Fruit fly (Drosophila melanogaster) whole organism, prepupa: ENCODE results near the gene BNIP3.

Experiments used
- Blimp-1 ChIP-seq: fragments of 200-800 bp; sonication (Bioruptor generic); optimal IDR thresholded peaks from 3 replicates; lab custom pipeline; 2017; ENCODE audit warnings: missing biosample characterization, missing genetic modification characterization, mild to moderate bottlenecking, moderate library complexity, missing genetic modification reagents
- CG10631 ChIP-seq: fragments of 200-800 bp; sonication (Bioruptor generic); optimal IDR thresholded peaks from 2 replicates; lab custom pipeline; 2016; ENCODE audit warnings: missing biosample characterization, missing genetic modification characterization
- CG10669 ChIP-seq: fragments of 200-800 bp; sonication (Bioruptor generic); optimal IDR thresholded peaks from 3 replicates; lab custom pipeline; 2018; ENCODE audit warnings: missing biosample characterization, mild to moderate bottlenecking, missing genetic modification characterization, moderate library complexity
- CG11294 ChIP-seq: fragments of 200-800 bp; sonication (Bioruptor generic); IDR thresholded peaks from 2 replicates; pipeline ENCODE4 v1.3.6; 2022; ENCODE audit warnings: missing biosample characterization, missing genetic modification characterization
- CG15336 ChIP-seq: fragments of 200-800 bp; sonication (Bioruptor generic); IDR thresholded peaks from 2 replicates; pipeline ENCODE4 v1.3.6; 2022; ENCODE audit warnings: missing biosample characterization, missing genetic modification characterization
- CG32006 ChIP-seq: fragments of 200-800 bp; sonication (Bioruptor generic); optimal IDR thresholded peaks from 3 replicates; lab custom pipeline; 2017; ENCODE audit warnings: missing biosample characterization, mild to moderate bottlenecking, missing genetic modification characterization
- CG4318 ChIP-seq: fragments of 200-800 bp; sonication (Bioruptor generic); optimal IDR thresholded peaks from 3 replicates; lab custom pipeline; 2017; ENCODE audit warnings: missing biosample characterization, mild to moderate bottlenecking, missing genetic modification characterization
- CG6276 ChIP-seq: fragments of 200-800 bp; sonication (Bioruptor generic); optimal IDR thresholded peaks from 2 replicates; lab custom pipeline; 2017; ENCODE audit warnings: missing biosample characterization, mild to moderate bottlenecking, missing genetic modification characterization
- CG6808 ChIP-seq: fragments of 200-800 bp; sonication (Bioruptor generic); optimal IDR thresholded peaks from 3 replicates; lab custom pipeline; 2017; ENCODE audit warnings: missing biosample characterization, missing genetic modification characterization, mild to moderate bottlenecking, moderate library complexity, missing genetic modification reagents
- CG7368 ChIP-seq: fragments of 200-800 bp; sonication (Bioruptor generic); optimal IDR thresholded peaks from 3 replicates; lab custom pipeline; 2016; ENCODE audit warnings: missing biosample characterization, missing genetic modification characterization
- CG8119 ChIP-seq: fragments of 200-800 bp; sonication (Bioruptor generic); IDR thresholded peaks from 3 replicates; pipeline ENCODE4 v1.3.6; 2022; ENCODE audit warnings: missing biosample characterization, missing genetic modification characterization
- CG8632 ChIP-seq: fragments of 200-800 bp; sonication (Bioruptor generic); optimal IDR thresholded peaks from 3 replicates; lab custom pipeline; 2016; ENCODE audit warnings: missing biosample characterization, missing genetic modification characterization
- CG9139 ChIP-seq: fragments of 200-800 bp; sonication (Bioruptor generic); optimal IDR thresholded peaks from 3 replicates; lab custom pipeline; 2017; ENCODE audit warnings: missing biosample characterization, mild to moderate bottlenecking, missing genetic modification characterization
- Eip78C ChIP-seq: fragments of 200-800 bp; sonication (Bioruptor generic); peaks from one replicate; lab custom pipeline; 2016; ENCODE audit warnings: missing biosample characterization, missing genetic modification characterization
- Eip93F ChIP-seq: fragments of 200-800 bp; sonication (Bioruptor generic); optimal IDR thresholded peaks from 2 replicates; lab custom pipeline; 2016; ENCODE audit warnings: missing biosample characterization, mild to moderate bottlenecking, missing genetic modification characterization
- Ets21C ChIP-seq: fragments of 200-800 bp; sonication (Bioruptor generic); optimal IDR thresholded peaks from 3 replicates; lab custom pipeline; 2016; ENCODE audit warnings: missing biosample characterization, missing genetic modification characterization
- Gug ChIP-seq: fragments of 200-800 bp; sonication (Bioruptor generic); IDR thresholded peaks from 2 replicates; pipeline ENCODE4 v1.3.6; 2022; ENCODE audit warnings: missing biosample characterization, missing genetic modification characterization
- Hr38 ChIP-seq: sonication (Bioruptor generic); optimal IDR thresholded peaks from 2 replicates; lab custom pipeline; 2016; ENCODE audit warnings: missing biosample characterization, missing genetic modification characterization
- Hr39 ChIP-seq: fragments of 200-800 bp; sonication (Bioruptor generic); optimal IDR thresholded peaks from 2 replicates; lab custom pipeline; 2016; ENCODE audit warnings: missing biosample characterization, missing genetic modification characterization
- Hr4 ChIP-seq: fragments of 200-800 bp; sonication (Bioruptor generic); optimal IDR thresholded peaks from 3 replicates; lab custom pipeline; 2016; ENCODE audit warnings: missing biosample characterization, missing genetic modification characterization
- Smox ChIP-seq: fragments of 200-800 bp; sonication (Bioruptor generic); optimal IDR thresholded peaks from 3 replicates; lab custom pipeline; 2016; ENCODE audit warnings: missing biosample characterization, missing genetic modification characterization
- Sox102F ChIP-seq: fragments of 200-800 bp; sonication (Bioruptor generic); optimal IDR thresholded peaks from 2 replicates; lab custom pipeline; 2016; ENCODE audit warnings: missing biosample characterization, mild to moderate bottlenecking, missing genetic modification characterization
- achi ChIP-seq: fragments of 200-800 bp; sonication (Bioruptor generic); optimal IDR thresholded peaks from 3 replicates; lab custom pipeline; 2016; ENCODE audit warnings: missing biosample characterization, missing genetic modification characterization
- dac ChIP-seq: fragments of 200-800 bp; sonication (Bioruptor generic); optimal IDR thresholded peaks from 2 replicates; lab custom pipeline; 2017; ENCODE audit warnings: missing biosample characterization, mild to moderate bottlenecking, missing genetic modification characterization
- dsx ChIP-seq: fragments of 200-800 bp; optimal IDR thresholded peaks from 3 replicates; lab custom pipeline; 2019; ENCODE audit warnings: missing biosample characterization, mild to moderate bottlenecking, missing genetic modification characterization, moderate library complexity; ENCODE audit not compliant: poor library complexity, severe bottlenecking
- eg ChIP-seq: fragments of 200-800 bp; sonication (Bioruptor generic); IDR thresholded peaks from 3 replicates; pipeline ENCODE4 v1.3.6; 2022; ENCODE audit warnings: missing biosample characterization, missing genetic modification characterization
- esn ChIP-seq: fragments of 200-800 bp; sonication (Bioruptor generic); optimal IDR thresholded peaks from 2 replicates; lab custom pipeline; 2016; ENCODE audit warnings: missing biosample characterization, mild to moderate bottlenecking, missing genetic modification characterization, moderate library complexity
- fd59A ChIP-seq: fragments of 200-800 bp; sonication (Bioruptor generic); optimal IDR thresholded peaks from 2 replicates; lab custom pipeline; 2017; ENCODE audit warnings: missing biosample characterization, mild to moderate bottlenecking, missing genetic modification characterization, missing genetic modification reagents
- fd85E ChIP-seq: fragments of 200-800 bp; sonication (Bioruptor generic); optimal IDR thresholded peaks from 3 replicates; lab custom pipeline; 2016; ENCODE audit warnings: missing biosample characterization, missing genetic modification characterization
- lz ChIP-seq: fragments of 200-800 bp; sonication (Bioruptor generic); optimal IDR thresholded peaks from 3 replicates; lab custom pipeline; 2016; ENCODE audit warnings: missing biosample characterization, missing genetic modification characterization
- salr ChIP-seq, 2 experiments: fragments of 200-800 bp; sonication (Bioruptor generic); optimal IDR thresholded peaks; 3 replicates each; lab custom pipeline; 2016 to 2018; ENCODE audit warnings: missing biosample characterization in 2 of 2, missing genetic modification characterization in 2 of 2, mild to moderate bottlenecking in 1 of 2
- vri ChIP-seq: fragments of 200-800 bp; sonication (Bioruptor generic); optimal IDR thresholded peaks from 3 replicates; lab custom pipeline; 2016; ENCODE audit warnings: missing biosample characterization, mild to moderate bottlenecking, missing genetic modification characterization

Gene BNIP3

dm6 chr3L:20540182-20540974 is 21.2 kb upstream of the BNIP3 start, which contains the start of gene Rcd2 (continued):
- TF ChIP-seq CG7368 (peak; percentile 55), CG10669 (GFP tag; lab: Kevin White, UChicago) (peak; percentile 70), dac (GFP tag; lab: Kevin White, UChicago) (no peak), Ets21C (peak; percentile 51), eg (peak; percentile 79), Gug (peak; percentile 75), Blimp-1 (peak; percentile 49), dsx (GFP tag; lab: Kevin White, UChicago) (peak; percentile 76), CG4318 (GFP tag; lab: Kevin White, UChicago) (peak; percentile 65), Eip78C (peak; percentile 93), CG9139 (GFP tag; lab: Kevin White, UChicago) (peak; percentile 62), fd59A (peak; percentile 27), fd85E (GFP tag; lab: Kevin White, UChicago) (peak; percentile 64), Hr4 (GFP tag; lab: Kevin White, UChicago) (peak; percentile 87), CG10631 (peak; percentile 71), esn (GFP tag; lab: Kevin White, UChicago) (peak; percentile 83), CG32006 (GFP tag; lab: Kevin White, UChicago) (peak; percentile 86), lz (GFP tag; lab: Kevin White, UChicago) (peak; percentile 76), CG8119 (GFP tag; lab: Robert Waterston, UW) (peak; percentile 89), CG6808 (peak; percentile 61), Smox (GFP tag; lab: Kevin White, UChicago) (peak; percentile 77), Sox102F (peak; percentile 87), salr (GFP tag; optimal IDR thresholded peaks at IDR 0.05; lab: Kevin White, UChicago) (peak in 1 of 2 experiments; percentile 56), Hr38 (GFP tag; lab: Kevin White, UChicago) (no peak), CG8632 (peak; percentile 85), Hr39 (GFP tag; lab: Kevin White, UChicago) (peak; percentile 55), CG11294 (GFP tag; lab: Robert Waterston, UW) (peak; percentile 51)

- TF ChIP-seq Eip93F (GFP tag; lab: Kevin White, UChicago), result peak; percentile 41
- no peak for TF ChIP-seq Ets21C
- TF ChIP-seq Hr38 (GFP tag; lab: Kevin White, UChicago), result no peak
- peak; percentile 100 for TF ChIP-seq vri (GFP tag; lab: Kevin White, UChicago)
- TF ChIP-seq esn (GFP tag; lab: Kevin White, UChicago), result peak; percentile 4
Measured at dm6 chr3L:20539116-20539990, 20.2 kb upstream of the BNIP3 start.

- TF ChIP-seq CG6276 (GFP tag; lab: Kevin White, UChicago) (peak; percentile 15), vri (GFP tag; lab: Kevin White, UChicago) (peak; percentile 29), Ets21C (no peak), achi (GFP tag; lab: Kevin White, UChicago) (no peak), CG4318 (GFP tag; lab: Kevin White, UChicago) (no peak), CG15336 (0 out of 2 replicates have a peak, but pooled peaks have one; percentile 28)
Measured at dm6 chr3L:20538458-20538857, 19.3 kb upstream of the BNIP3 start.
